Worm (Caenorhabditis elegans): ENCODE data around the gene cdc-48.1.

- TF ChIP-seq hlh-8 (tag; optimal IDR thresholded peaks at IDR 0.05) (no peak), unc-55 (GFP tag; optimal IDR thresholded peaks at IDR 0.05) (no peak), ceh-48 (tag; optimal IDR thresholded peaks at IDR 0.05) (no peak), ceh-14 (tag; optimal IDR thresholded peaks at IDR 0.05) (no peak), K02D7.2 (tag; optimal IDR thresholded peaks at IDR 0.05) (no peak), npax-4 (tag; optimal IDR thresholded peaks at IDR 0.05) (no peak), zip-5 (tag; optimal IDR thresholded peaks at IDR 0.05) (no peak), pqm-1 (tag; optimal IDR thresholded peaks at IDR 0.05) (no peak), pag-3 (tag; optimal IDR thresholded peaks at IDR 0.05; ENCODE audit: borderline replicate concordance) (no peak), fkh-6 (tag; optimal IDR thresholded peaks at IDR 0.05) (no peak), fkh-10 (GFP tag; optimal IDR thresholded peaks at IDR 0.05) (no peak), ceh-19 (GFP tag; optimal IDR thresholded peaks at IDR 0.05) (no peak), Y22D7AL.16 (tag; optimal IDR thresholded peaks at IDR 0.05) (no peak), nfya-1 (tag; optimal IDR thresholded peaks at IDR 0.05) (no peak)
Measured at ce11 chrII:10553377-10554045, 9.7 kb downstream of the cdc-48.1 start.
